Fruit fly (Drosophila melanogaster) whole organism, prepupa: Measurements from ENCODE around the gene rdx.

Experiments
- CG4318 ChIP-seq: fragments of 200-800 bp; sonication (Bioruptor generic); optimal IDR thresholded peaks from 3 replicates; lab custom pipeline; 2017; ENCODE audit warnings: missing biosample characterization, mild to moderate bottlenecking, missing genetic modification characterization
- Met ChIP-seq: fragments of 200-800 bp; sonication (Bioruptor generic); optimal IDR thresholded peaks from 3 replicates; lab custom pipeline; 2016; ENCODE audit warnings: missing biosample characterization, missing genetic modification characterization
- OdsH ChIP-seq: fragments of 200-800 bp; sonication (Bioruptor generic); optimal IDR thresholded peaks from 3 replicates; lab custom pipeline; 2016; ENCODE audit warnings: missing biosample characterization, missing genetic modification characterization
- dac ChIP-seq: fragments of 200-800 bp; sonication (Bioruptor generic); optimal IDR thresholded peaks from 2 replicates; lab custom pipeline; 2017; ENCODE audit warnings: missing biosample characterization, mild to moderate bottlenecking, missing genetic modification characterization
- fkh ChIP-seq: fragments of 200-800 bp; sonication (Bioruptor generic); optimal IDR thresholded peaks from 3 replicates; lab custom pipeline; 2017; ENCODE audit warnings: missing biosample characterization, mild to moderate bottlenecking, missing genetic modification characterization, moderate library complexity

DNA sequence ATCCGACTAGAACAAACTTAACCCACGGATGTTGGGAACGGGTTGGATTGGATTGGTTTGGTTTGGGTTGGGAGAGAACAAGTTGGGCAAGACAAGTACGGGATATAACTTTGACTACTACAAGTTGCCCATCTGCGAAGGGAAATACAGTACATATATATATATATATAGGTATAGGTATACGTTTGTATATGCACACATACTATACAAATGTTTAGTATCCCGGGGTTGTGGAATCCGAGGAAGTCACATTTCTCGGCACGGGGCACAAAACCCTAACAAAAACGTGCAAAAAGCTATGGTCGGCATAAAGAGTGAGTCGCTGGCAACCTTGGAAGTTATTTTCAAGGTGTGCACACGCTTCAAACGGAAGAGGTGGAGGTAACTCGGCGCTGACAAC is 28.0 kb downstream of the rdx start:
- TF ChIP-seq fkh (GFP tag; lab: Kevin White, UChicago) (no peak), Met (no peak), dac (GFP tag; lab: Kevin White, UChicago) (no peak), OdsH (no peak), CG4318 (GFP tag; lab: Kevin White, UChicago) (no peak)
